Worm (Caenorhabditis elegans) whole organism, L4 larva: ENCODE data around the gene F20H11.4.
A peak's percentile ranks its signal among the peaks of the same experiment; 100 is the strongest.

Experiments
- F10B5.3 ChIP-seq: sonication (generic microtip); optimal IDR thresholded peaks from 2 replicates; lab custom pipeline; 2016; ENCODE audit warnings: mild to moderate bottlenecking, missing genetic modification characterization, missing compliant biosample characterization
- R02D3.7 ChIP-seq: fragments of 150-350 bp; sonication (generic microtip); optimal IDR thresholded peaks from 3 replicates; lab custom pipeline; 2014; ENCODE audit warnings: missing biosample characterization, missing genetic modification characterization
- T20F7.1 ChIP-seq: fragments of 200-800 bp; sonication (Bioruptor generic); optimal IDR thresholded peaks from 2 replicates; lab custom pipeline; 2018; ENCODE audit warnings: mild to moderate bottlenecking, missing genetic modification characterization, missing compliant biosample characterization
- Y105C5A.15 ChIP-seq: fragments of 200-800 bp; sonication (Bioruptor generic); IDR thresholded peaks from 2 replicates; pipeline ENCODE4 v1.3.6; 2022; ENCODE audit warnings: missing genetic modification characterization, missing compliant biosample characterization
- ZK337.2 ChIP-seq: fragments of 200-800 bp; sonication (Bioruptor generic); IDR thresholded peaks from 2 replicates; pipeline ENCODE4 v1.3.6; 2022; ENCODE audit warnings: missing genetic modification reagents, missing genetic modification characterization, missing compliant biosample characterization
- ZK546.5 ChIP-seq, 2 experiments: sonication (generic microtip); optimal IDR thresholded peaks; 2 replicates each; lab custom pipeline; 2017; ENCODE audit warnings: missing biosample characterization in 2 of 2, missing genetic modification characterization in 2 of 2
- aly-2 ChIP-seq: sonication (generic microtip); optimal IDR thresholded peaks from 2 replicates; lab custom pipeline; 2018; ENCODE audit warnings: missing biosample characterization, missing genetic modification characterization
- arid-1 ChIP-seq: fragments of 200-800 bp; sonication (Bioruptor generic); conservative IDR thresholded peaks from 2 replicates; pipeline ENCODE4 v1.3.6; 2022; ENCODE audit warnings: missing genetic modification reagents, missing genetic modification characterization, missing compliant biosample characterization
- ceh-32 ChIP-seq: sonication (generic microtip); optimal IDR thresholded peaks from 2 replicates; lab custom pipeline; 2016; ENCODE audit warnings: mild to moderate bottlenecking, missing genetic modification characterization, missing compliant biosample characterization; ENCODE audit not compliant: poor library complexity
- ceh-44 ChIP-seq: fragments of 200-800 bp; sonication (Bioruptor generic); IDR thresholded peaks from 2 replicates; pipeline ENCODE4 v1.3.6; 2022; ENCODE audit warnings: missing genetic modification reagents, missing genetic modification characterization, missing compliant biosample characterization
- cey-2 ChIP-seq: sonication (generic microtip); optimal IDR thresholded peaks from 3 replicates; lab custom pipeline; 2017; ENCODE audit warnings: missing genetic modification characterization, mild to moderate bottlenecking, missing compliant biosample characterization, antibody characterized with exemption, borderline replicate concordance; ENCODE audit not compliant: insufficient read depth
- daf-16 ChIP-seq, 3 experiments: sonication (generic microtip); optimal IDR thresholded peaks; 2 replicates each; lab custom pipeline; 2016 to 2017; ENCODE audit warnings: missing genetic modification characterization in 3 of 3, missing genetic modification reagents in 3 of 3, mild to moderate bottlenecking in 2 of 3, missing compliant biosample characterization in 2 of 3, missing biosample characterization in 1 of 3, moderate library complexity in 1 of 3
- daf-19 ChIP-seq: fragments of 200-800 bp; sonication (Bioruptor generic); conservative IDR thresholded peaks from 2 replicates; pipeline ENCODE4 v1.3.6; 2022; ENCODE audit warnings: missing genetic modification characterization, missing compliant biosample characterization
- dmd-8 ChIP-seq: fragments of 200-800 bp; sonication (Bioruptor generic); IDR thresholded peaks from 2 replicates; pipeline ENCODE4 v1.3.6; 2022; ENCODE audit warnings: missing genetic modification characterization, missing compliant biosample characterization
- duxl-1 ChIP-seq: sonication (generic microtip); optimal IDR thresholded peaks from 2 replicates; lab custom pipeline; 2016; ENCODE audit warnings: mild to moderate bottlenecking, missing genetic modification characterization, moderate library complexity, missing compliant biosample characterization; ENCODE audit not compliant: poor library complexity
- dve-1 ChIP-seq: sonication (generic microtip); optimal IDR thresholded peaks from 2 replicates; lab custom pipeline; 2017; ENCODE audit warnings: antibody characterized with exemption, mild to moderate bottlenecking, missing genetic modification characterization, missing compliant biosample characterization; ENCODE audit not compliant: insufficient read depth
- gei-8 ChIP-seq: fragments of 200-800 bp; sonication (Bioruptor generic); optimal IDR thresholded peaks from 2 replicates; lab custom pipeline; 2018; ENCODE audit warnings: mild to moderate bottlenecking, missing genetic modification characterization, missing compliant biosample characterization
- hlh-11 ChIP-seq: fragments of 200-800 bp; sonication (Bioruptor generic); optimal IDR thresholded peaks from 2 replicates; lab custom pipeline; 2018; ENCODE audit warnings: mild to moderate bottlenecking, missing genetic modification characterization, missing compliant biosample characterization
- lin-38 ChIP-seq: fragments of 200-800 bp; sonication (Bioruptor generic); IDR thresholded peaks from 2 replicates; pipeline ENCODE4 v1.3.6; 2022; ENCODE audit warnings: missing genetic modification reagents, missing genetic modification characterization, missing compliant biosample characterization
- lin-39 ChIP-seq: fragments of 150-350 bp; optimal IDR thresholded peaks from 2 replicates; lab custom pipeline; 2014; ENCODE audit warnings: missing biosample characterization, missing genetic modification reagents, missing genetic modification characterization
- lir-3 ChIP-seq: sonication (generic microtip); optimal IDR thresholded peaks from 2 replicates; lab custom pipeline; 2016; ENCODE audit warnings: mild to moderate bottlenecking, missing genetic modification characterization, missing compliant biosample characterization
- lsy-2 ChIP-seq, 2 experiments: fragments of 150-350 bp in 1 of 2; sonication (generic microtip) in 1 of 2; optimal IDR thresholded peaks; 2 replicates each; lab custom pipeline; 2014 to 2017; ENCODE audit warnings: missing biosample characterization in 2 of 2, missing genetic modification characterization in 2 of 2
- madf-5 ChIP-seq, 2 experiments: fragments of 200-800 bp; sonication (Bioruptor generic); IDR thresholded peaks; 2 replicates each; pipeline ENCODE4 v1.3.6; 2022; ENCODE audit warnings: missing compliant biosample characterization in 2 of 2, missing genetic modification characterization in 2 of 2
- mes-2 ChIP-seq: sonication (generic microtip); optimal IDR thresholded peaks from 2 replicates; lab custom pipeline; 2016; ENCODE audit warnings: missing genotype, mild to moderate bottlenecking, missing genetic modification characterization, missing compliant biosample characterization; ENCODE audit not compliant: poor library complexity, severe bottlenecking
- nhr-10 ChIP-seq: fragments of 150-350 bp; optimal IDR thresholded peaks from 2 replicates; lab custom pipeline; 2014; ENCODE audit warnings: missing biosample characterization, missing genetic modification characterization
- nhr-102 ChIP-seq: sonication (generic microtip); optimal IDR thresholded peaks from 2 replicates; lab custom pipeline; 2016; ENCODE audit warnings: mild to moderate bottlenecking, missing genetic modification characterization, moderate library complexity, missing compliant biosample characterization
- nhr-11 ChIP-seq: fragments of 150-350 bp; optimal IDR thresholded peaks from 2 replicates; lab custom pipeline; 2014; ENCODE audit warnings: missing biosample characterization, missing genetic modification characterization
- nhr-48 ChIP-seq: sonication (generic microtip); optimal IDR thresholded peaks from 2 replicates; lab custom pipeline; 2016; ENCODE audit warnings: mild to moderate bottlenecking, missing genetic modification characterization, missing compliant biosample characterization
- nhr-6 ChIP-seq: fragments of 150-350 bp; optimal IDR thresholded peaks from 2 replicates; lab custom pipeline; 2014; ENCODE audit warnings: missing biosample characterization, missing genetic modification characterization
- pha-4 ChIP-seq, 2 experiments: fragments of 150-350 bp in 1 of 2; fragments of 200-800 bp in 1 of 2; sonication (Bioruptor generic) in 1 of 2; IDR thresholded peaks in 1 of 2; optimal IDR thresholded peaks in 1 of 2; 2 replicates each; pipeline versions ENCODE4 v1.3.6 to Lab custom; 2014 to 2022; ENCODE audit warnings: missing genetic modification characterization in 2 of 2, missing genetic modification reagents in 2 of 2, missing biosample characterization in 1 of 2, missing compliant biosample characterization in 1 of 2
- pqm-1 ChIP-seq: sonication (generic microtip); optimal IDR thresholded peaks from 2 replicates; lab custom pipeline; 2017; ENCODE audit warnings: missing biosample characterization, missing genetic modification characterization
- spr-3 ChIP-seq: fragments of 200-800 bp; sonication (Bioruptor generic); optimal IDR thresholded peaks from 2 replicates; lab custom pipeline; 2018; ENCODE audit warnings: mild to moderate bottlenecking, missing genetic modification characterization, missing compliant biosample characterization
- unc-130 ChIP-seq: sonication (generic microtip); optimal IDR thresholded peaks from 2 replicates; lab custom pipeline; 2016; ENCODE audit warnings: missing genetic modification reagents, missing genetic modification characterization, missing compliant biosample characterization
- unc-62 ChIP-seq, 3 experiments: fragments of 150-350 bp in 1 of 3; sonication (generic microtip); optimal IDR thresholded peaks in 2 of 3; peaks in 1 of 3; 1 replicate in 1 of 3; 2 replicates in 2 of 3; lab custom pipeline; 2014 to 2017; ENCODE audit warnings: missing biosample characterization in 3 of 3, missing genetic modification characterization in 3 of 3, missing genetic modification reagents in 3 of 3, missing genotype in 1 of 3
- vab-7 ChIP-seq: fragments of 200-800 bp; sonication (Bioruptor generic); IDR thresholded peaks from 2 replicates; pipeline ENCODE4 v1.3.6; 2022; ENCODE audit warnings: missing genetic modification reagents, missing genetic modification characterization, missing compliant biosample characterization
- zfp-3 ChIP-seq: fragments of 200-800 bp; sonication (Bioruptor generic); conservative IDR thresholded peaks from 2 replicates; pipeline ENCODE4 v1.3.6; 2022; ENCODE audit warnings: missing genetic modification reagents, missing genetic modification characterization, missing compliant biosample characterization
- zip-2 ChIP-seq: fragments of 150-350 bp; optimal IDR thresholded peaks from 2 replicates; lab custom pipeline; 2014; ENCODE audit warnings: missing biosample characterization, missing genetic modification characterization
- ztf-11 ChIP-seq: fragments of 150-350 bp; optimal IDR thresholded peaks from 2 replicates; lab custom pipeline; 2014; ENCODE audit warnings: missing biosample characterization, missing genetic modification characterization

The F20H11.4 gene

ce11 chrIII:6625317-6625716, 16.9 kb downstream of the F20H11.4 start (continued):
- no peak for TF ChIP-seq ztf-11 (tag; lab: Kevin White, UChicago)
- no peak for TF ChIP-seq daf-19 (GFP tag; lab: Robert Waterston, UW)
- TF ChIP-seq ZK546.5 (tag; optimal IDR thresholded peaks at IDR 0.05; lab: Kevin White, UChicago), result no peak
- TF ChIP-seq F10B5.3 (tag; lab: Kevin White, UChicago), result no peak
- TF ChIP-seq zfp-3, result no peak
- TF ChIP-seq nhr-102 (tag; lab: Kevin White, UChicago), result no peak
- TF ChIP-seq nhr-10 (tag; lab: Kevin White, UChicago), result no peak
- TF ChIP-seq gei-8 (GFP tag; lab: Kevin White, UChicago), result no peak
- TF ChIP-seq daf-16 (GFP tag; optimal IDR thresholded peaks at IDR 0.05; lab: Kevin White, UChicago), result no peak
- peak; percentile 8 for TF ChIP-seq daf-16 (tag; optimal IDR thresholded peaks at IDR 0.05; lab: Kevin White, UChicago)
- TF ChIP-seq unc-130 (GFP tag; lab: Kevin White, UChicago), result peak; percentile 74
- no peak for TF ChIP-seq pha-4 (GFP tag; IDR thresholded peaks at IDR 0.05; lab: Robert Waterston, UW)
- TF ChIP-seq pha-4 (tag; optimal IDR thresholded peaks at IDR 0.05; lab: Kevin White, UChicago), result peak; percentile 7
- TF ChIP-seq T20F7.1 (GFP tag; lab: Kevin White, UChicago), result peak; percentile 32
- peak; percentile 13 for TF ChIP-seq hlh-11 (tag; lab: Kevin White, UChicago)
- TF ChIP-seq Y105C5A.15 (GFP tag; lab: Robert Waterston, UW), result no peak
- TF ChIP-seq nhr-6 (tag; lab: Kevin White, UChicago), result peak; percentile 37
- TF ChIP-seq spr-3 (GFP tag; lab: Kevin White, UChicago), result no peak
- TF ChIP-seq vab-7 (GFP tag; lab: Robert Waterston, UW), result 0 out of 2 replicates have a peak, but pooled peaks have one; percentile 24
- TF ChIP-seq nhr-48, result no peak
- peak; percentile 51 for TF ChIP-seq dve-1
- no peak for TF ChIP-seq unc-62 (GFP tag; optimal IDR thresholded peaks at IDR 0.05 in 1 of 2; lab: Kevin White, UChicago)
- no peak for TF ChIP-seq unc-62 (tag; optimal IDR thresholded peaks at IDR 0.05; lab: Kevin White, UChicago)
- no peak for TF ChIP-seq zip-2

- TF ChIP-seq lin-38 (peak; percentile 61), ceh-44 (GFP tag; lab: Robert Waterston, UW) (0 out of 2 replicates have a peak, but pooled peaks have one; percentile 34)
Measured at ce11 chrIII:6626291-6626690, 17.9 kb downstream of the F20H11.4 start.

- TF ChIP-seq lin-38, result peak; percentile 82
Measured at ce11 chrIII:6627876-6628275, 19.5 kb downstream of the F20H11.4 start.

ce11 chrIII:6628769-6629168, 20.3 kb downstream of the F20H11.4 start:
- 0 out of 2 replicates have a peak, but pooled peaks have one; percentile 59 for TF ChIP-seq dmd-8 (GFP tag; lab: Robert Waterston, UW)
- TF ChIP-seq vab-7 (GFP tag; lab: Robert Waterston, UW), result peak; percentile 44; the same call in 1 of the 2 replicates
- TF ChIP-seq arid-1 (GFP tag; lab: Robert Waterston, UW), result 0 out of 2 replicates have a peak, but pooled peaks have one; percentile 23
- 0 out of 2 replicates have a peak, but pooled peaks have one; percentile 51 for TF ChIP-seq Y105C5A.15 (GFP tag; lab: Robert Waterston, UW)
- TF ChIP-seq lin-38, result peak; percentile 70
- 0 out of 4 replicates have a peak, but pooled peaks of 1 of the 2 experiments have one; percentile 53 for TF ChIP-seq madf-5 (GFP tag; IDR thresholded peaks at IDR 0.05; lab: Robert Waterston, UW)

- TF ChIP-seq mes-2 (tag; lab: Kevin White, UChicago) (no peak), ceh-32 (no peak), Y105C5A.15 (GFP tag; lab: Robert Waterston, UW) (no peak), lir-3 (no peak), ZK337.2 (no peak), nhr-10 (tag; lab: Kevin White, UChicago) (no peak), spr-3 (GFP tag; lab: Kevin White, UChicago) (no peak), cey-2 (tag; lab: Kevin White, UChicago) (no peak), nhr-48 (no peak), unc-62 (GFP tag; optimal IDR thresholded peaks at IDR 0.05 in 1 of 2; lab: Kevin White, UChicago) (no peak), unc-62 (tag; optimal IDR thresholded peaks at IDR 0.05; lab: Kevin White, UChicago) (no peak), T20F7.1 (GFP tag; lab: Kevin White, UChicago) (no peak), pqm-1 (tag; lab: Kevin White, UChicago) (no peak), hlh-11 (tag; lab: Kevin White, UChicago) (no peak), duxl-1 (no peak), lin-39 (no peak), ZK546.5 (tag; optimal IDR thresholded peaks at IDR 0.05; lab: Kevin White, UChicago) (no peak), nhr-11 (no peak), aly-2 (tag; lab: Kevin White, UChicago) (no peak), lsy-2 (tag; optimal IDR thresholded peaks at IDR 0.05; lab: Kevin White, UChicago) (no peak), R02D3.7 (tag; lab: Kevin White, UChicago) (no peak)
Measured at ce11 chrIII:6639028-6639427, 30.6 kb downstream of the F20H11.4 start.
